Fruit fly (Drosophila melanogaster): ENCODE measurements around the gene CG31675.

The CG31675 gene

DNA sequence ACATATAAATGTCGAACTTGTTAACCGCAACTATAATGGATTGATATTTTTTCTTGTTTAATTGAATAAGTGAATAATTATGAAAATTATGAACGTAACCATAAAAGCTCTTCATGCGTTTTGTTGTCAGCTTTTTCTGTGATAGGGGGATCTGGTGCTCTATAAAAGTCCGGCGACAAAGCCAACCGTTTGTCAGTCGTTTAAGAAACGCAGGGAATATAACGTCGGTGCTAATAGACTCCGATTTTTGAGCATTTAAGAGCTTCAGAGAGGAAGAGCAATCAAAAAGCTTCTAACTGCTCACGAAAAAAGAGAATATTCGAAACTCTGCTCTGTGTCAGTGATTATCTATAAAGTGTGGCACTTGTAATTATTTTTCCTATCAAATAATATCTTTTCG, 36.5 kb upstream of the CG31675 start, which contains the start of gene CG31674:
CG31674 (plus strand) TSS at position 203 of the 400 bp plus-strand sequence.
- TF ChIP-seq CG8478 (optimal IDR thresholded peaks at IDR 0.05): no peak

DNA sequence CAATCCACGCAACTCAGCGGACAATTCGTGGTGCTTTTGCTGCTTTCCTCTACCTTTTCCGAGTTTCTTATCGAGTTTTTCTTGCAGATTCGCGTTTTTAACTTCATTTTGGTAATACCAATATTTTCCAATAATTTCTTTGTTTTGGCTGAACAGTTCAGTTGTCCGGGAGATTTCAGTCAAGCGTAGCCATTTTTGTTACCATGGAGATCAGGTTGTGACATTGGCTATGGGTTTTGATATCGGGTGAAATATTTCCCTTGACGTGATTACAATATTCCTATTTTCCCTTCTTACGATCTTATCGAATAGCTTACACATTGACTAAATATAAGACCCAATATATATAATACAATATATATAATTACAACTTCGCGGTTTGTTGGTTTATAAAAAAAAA, 32.1 kb upstream of the CG31675 start, which contains the start of gene Oseg5:
Oseg5 (minus strand) TSS at position 340 of the 400 bp plus-strand sequence.
- peak; percentile 19 to 56 for TF ChIP-seq CTCF (optimal IDR thresholded peaks at IDR 0.05)
- no peak for TF ChIP-seq CG8478 (optimal IDR thresholded peaks at IDR 0.05)

DNA sequence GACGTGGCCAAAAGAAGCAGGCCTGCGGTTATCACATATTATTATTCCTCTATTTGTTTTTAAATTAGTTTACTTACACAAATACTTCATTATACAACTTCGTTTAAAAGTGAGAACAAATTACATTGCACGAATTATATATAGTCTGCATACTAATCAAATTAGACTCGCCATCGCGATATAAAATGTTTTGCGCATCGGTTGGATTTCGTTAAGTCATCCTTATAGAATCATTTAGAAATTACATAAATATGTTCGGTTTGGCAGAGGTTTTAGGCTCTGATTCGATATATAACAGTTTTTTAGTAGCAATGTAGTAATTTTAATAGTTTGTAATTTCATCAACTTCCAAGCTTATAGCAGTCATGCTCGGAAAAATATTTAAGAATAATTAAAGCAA, 29.7 kb upstream of the CG31675 start, which contains the start of gene Spn38F:
Spn38F (minus strand) TSS at position 101 of the 400 bp plus-strand sequence.
- TF ChIP-seq CG8478 (optimal IDR thresholded peaks at IDR 0.05) (no peak), CTCF (optimal IDR thresholded peaks at IDR 0.05) (no peak)

DNA sequence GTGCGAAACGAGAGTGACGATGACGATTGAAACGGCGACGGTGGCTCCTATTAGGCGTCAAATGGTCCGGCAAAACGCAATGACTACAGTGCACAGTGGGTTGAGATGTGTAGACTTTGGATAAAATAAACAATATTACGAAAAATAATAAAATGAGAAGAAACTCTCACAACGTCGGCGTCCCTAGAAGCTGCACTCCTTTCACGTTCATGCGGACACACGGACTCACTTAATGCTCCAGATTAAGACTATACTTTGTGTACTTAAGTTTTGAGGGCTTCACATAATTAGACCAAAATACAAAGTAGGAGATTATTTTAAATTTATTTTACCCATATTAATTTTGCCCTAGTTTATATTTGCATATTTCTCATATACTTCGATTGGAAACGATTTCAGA, 27.5 kb upstream of the CG31675 start:
- TF ChIP-seq CTCF (optimal IDR thresholded peaks at IDR 0.05): no peak
- no peak for TF ChIP-seq CG8478 (optimal IDR thresholded peaks at IDR 0.05)

DNA sequence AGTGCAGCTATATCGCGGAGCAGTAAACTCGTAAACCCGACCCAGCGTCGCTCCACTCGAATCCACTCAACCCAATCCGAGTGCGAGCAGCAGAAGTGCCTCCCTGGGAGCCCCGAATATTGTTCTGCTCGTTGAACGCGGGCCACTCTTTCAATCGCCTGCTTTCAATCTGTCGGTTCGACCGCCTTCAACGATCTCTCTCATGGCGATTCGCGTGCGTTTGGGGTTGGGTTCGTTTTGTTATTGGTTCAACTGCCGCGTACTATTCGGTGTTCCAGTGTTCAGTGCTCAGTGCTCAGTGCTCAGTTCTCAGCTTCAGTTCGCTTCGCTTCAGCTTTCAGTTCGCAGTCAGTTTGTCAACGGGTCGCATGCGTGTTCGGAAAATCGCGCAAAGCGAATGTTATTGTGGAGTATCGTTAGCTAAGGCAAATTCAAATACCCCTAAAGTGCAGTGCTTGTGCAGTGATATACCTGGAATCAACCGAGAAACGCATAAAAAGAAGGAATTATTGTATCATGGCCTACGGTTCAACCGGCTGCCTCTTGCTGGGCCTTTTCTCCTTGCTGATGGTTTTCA, 27.0 kb upstream of the CG31675 start, which contains the start of gene CG31676:
CG31676 (plus strand) TSS at position 289 of the 577 bp plus-strand sequence.
- TF ChIP-seq CTCF (optimal IDR thresholded peaks at IDR 0.05) (no peak), CG8478 (optimal IDR thresholded peaks at IDR 0.05) (no peak)

DNA sequence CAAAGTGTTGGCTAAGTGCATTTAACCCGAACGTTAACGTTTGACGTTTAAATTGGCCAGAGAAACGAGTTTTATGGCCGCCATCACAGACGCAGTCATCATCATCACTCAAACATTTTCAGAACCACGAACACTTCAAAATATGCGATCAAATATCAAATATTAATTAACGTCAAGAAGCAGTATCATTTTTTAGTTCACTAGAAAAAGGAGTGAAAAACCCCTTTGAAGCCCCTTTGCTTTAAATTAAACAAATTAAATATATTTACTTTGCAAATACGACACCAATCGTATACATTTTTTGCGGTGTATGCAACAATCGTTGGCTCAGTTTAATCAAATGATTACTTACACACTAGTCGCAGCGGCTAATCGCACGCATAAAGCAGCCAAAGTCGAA, 23.2 kb upstream of the CG31675 start:
- TF ChIP-seq CTCF (optimal IDR thresholded peaks at IDR 0.05) (no peak), CG8478 (optimal IDR thresholded peaks at IDR 0.05) (no peak)

DNA sequence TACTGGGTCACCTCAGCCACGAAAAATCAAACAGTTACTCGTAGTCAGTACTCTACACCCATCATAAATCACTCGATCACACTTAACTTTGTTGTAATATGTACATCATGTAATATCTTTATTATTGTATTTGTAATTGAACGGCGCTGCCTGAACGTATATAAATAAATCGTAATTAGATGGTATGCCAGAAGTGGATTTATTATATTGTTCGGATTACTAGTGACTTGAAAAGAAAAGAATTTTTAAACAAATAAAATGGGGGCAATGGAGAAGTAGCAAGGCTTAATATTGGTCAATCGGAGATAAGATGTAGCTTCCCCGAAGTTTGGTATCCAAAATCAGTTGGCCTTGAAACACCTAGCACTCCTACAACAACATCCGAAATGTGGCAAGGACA, 18.6 kb upstream of the CG31675 start, which contains the start of gene CG14402:
CG14402 (plus strand) TSS at position 301 of the 400 bp plus-strand sequence.
- TF ChIP-seq CG8478 (optimal IDR thresholded peaks at IDR 0.05) (no peak), CTCF (optimal IDR thresholded peaks at IDR 0.05) (no peak)

DNA sequence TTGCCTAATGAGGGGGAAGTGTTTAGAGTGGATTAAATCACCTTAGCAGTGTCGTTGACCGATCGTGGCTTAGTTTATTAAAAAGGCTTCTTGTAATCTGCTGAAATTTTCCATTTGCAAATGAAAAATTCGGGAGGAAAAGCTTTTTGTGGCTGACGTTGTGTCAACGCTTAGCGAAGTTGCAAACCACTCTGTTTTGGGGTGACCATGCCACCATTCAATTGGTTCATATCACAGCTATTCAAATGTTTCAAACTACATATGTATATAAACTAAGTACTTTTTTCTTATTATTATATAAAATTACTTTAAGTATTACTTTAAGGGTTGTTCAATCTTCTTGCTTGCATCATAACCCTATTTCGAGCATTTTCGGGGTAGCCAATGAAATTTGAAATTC, 16.0 kb upstream of the CG31675 start:
- TF ChIP-seq CTCF (optimal IDR thresholded peaks at IDR 0.05) (peak in 1 of 2 experiments; percentile 54), CG8478 (optimal IDR thresholded peaks at IDR 0.05) (no peak)

DNA sequence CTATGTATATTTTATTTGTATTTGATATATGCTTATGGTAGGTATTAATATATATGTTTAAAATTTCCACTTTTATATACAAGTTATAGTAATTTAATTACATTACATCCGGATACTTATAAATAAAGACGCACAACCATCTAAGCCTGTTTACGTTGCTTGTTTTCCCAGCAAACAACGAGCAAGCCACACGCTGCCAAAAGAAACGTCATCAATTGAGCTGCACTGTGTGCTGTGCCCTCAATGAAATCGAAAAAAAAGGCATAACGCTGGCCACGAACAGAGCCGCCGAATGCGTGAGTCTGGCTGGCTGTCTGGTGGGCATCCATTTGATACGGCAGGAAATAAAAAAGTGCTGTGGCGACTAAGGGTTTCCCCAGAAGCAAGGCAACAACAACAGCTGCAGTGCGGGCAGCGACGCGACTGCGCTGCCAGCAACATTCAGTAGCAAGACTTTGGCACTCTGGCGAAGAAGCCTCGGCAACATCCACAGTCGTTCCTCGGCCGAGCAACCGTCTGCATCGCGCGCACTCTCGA, 15.4 kb upstream of the CG31675 start, which contains the start of gene twit:
twit (plus strand) TSS at position 487 of the 537 bp plus-strand sequence.
- no peak for TF ChIP-seq CTCF (optimal IDR thresholded peaks at IDR 0.05)
- TF ChIP-seq CG8478 (optimal IDR thresholded peaks at IDR 0.05): no peak

DNA sequence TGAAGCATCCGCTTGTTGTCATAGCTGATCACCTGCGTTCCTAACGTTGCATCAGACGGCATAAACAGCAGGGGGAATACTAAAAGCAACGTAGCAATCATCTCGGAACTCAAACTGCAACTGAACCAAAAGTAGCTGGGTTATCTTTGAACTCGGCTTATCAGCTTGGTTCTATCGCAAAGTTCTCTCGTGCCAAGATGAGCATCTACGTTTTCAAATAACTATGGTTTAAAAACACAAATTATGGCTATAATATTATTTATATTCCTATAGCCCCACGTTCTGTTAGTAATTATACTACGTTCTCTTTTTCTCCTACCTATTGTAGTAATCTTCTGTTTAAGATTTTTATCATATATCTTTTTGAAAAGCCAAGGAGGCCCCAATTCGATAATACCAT, 9.8 kb upstream of the CG31675 start, which contains the start of gene CG14400:
CG14400 (minus strand) TSS at position 101 of the 400 bp plus-strand sequence.
- TF ChIP-seq CTCF (optimal IDR thresholded peaks at IDR 0.05) (no peak), CG8478 (optimal IDR thresholded peaks at IDR 0.05) (no peak)

DNA sequence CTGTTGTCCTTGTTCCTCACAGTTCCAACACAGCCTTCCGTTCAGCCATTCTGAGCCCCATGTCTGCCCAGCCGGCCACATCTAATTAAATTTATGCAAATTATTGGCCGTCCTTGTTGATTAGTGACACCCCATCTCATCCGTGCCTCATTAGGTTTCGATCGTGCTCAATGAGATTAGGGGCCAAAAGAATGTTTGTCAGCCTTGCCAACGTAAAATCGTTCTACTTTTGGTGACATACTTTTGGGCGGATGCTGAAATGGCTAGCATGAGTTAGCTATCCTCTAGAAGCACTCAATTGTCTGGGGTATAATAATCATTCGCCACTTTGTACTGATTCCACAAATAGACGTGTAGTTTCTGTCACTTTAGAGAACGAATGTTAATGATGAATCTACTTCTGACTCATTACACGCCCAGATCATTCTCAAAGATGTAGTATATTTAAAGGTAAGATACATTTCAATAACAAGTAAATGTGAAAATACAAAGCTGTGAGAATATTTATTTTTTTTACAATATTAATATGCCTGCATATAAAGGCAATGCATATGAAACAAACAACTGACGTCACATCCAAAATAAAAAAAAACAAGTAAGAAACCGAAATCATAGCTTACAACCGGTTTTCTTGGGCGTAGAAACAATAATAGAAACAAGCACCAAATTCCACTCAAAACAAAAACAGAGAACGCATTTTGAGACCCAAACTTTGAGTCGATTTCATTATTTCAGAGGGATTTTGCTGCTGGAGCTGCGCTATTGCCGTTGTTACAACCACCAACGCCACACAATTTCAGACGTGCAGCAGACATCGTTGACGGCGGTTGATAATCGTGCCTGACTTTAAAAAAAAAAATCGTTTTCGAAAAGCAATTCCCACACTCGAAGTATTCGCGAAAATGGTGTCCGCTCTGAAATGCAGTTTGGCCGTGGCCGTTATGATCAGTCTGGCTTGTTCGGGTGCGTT, 8.9 kb upstream of the CG31675 start, which contains the start of gene bero:
bero (plus strand) TSS at position 325 of the 970 bp plus-strand sequence.
- TF ChIP-seq CTCF (optimal IDR thresholded peaks at IDR 0.05): no peak
- no peak for TF ChIP-seq CG8478 (optimal IDR thresholded peaks at IDR 0.05)

DNA sequence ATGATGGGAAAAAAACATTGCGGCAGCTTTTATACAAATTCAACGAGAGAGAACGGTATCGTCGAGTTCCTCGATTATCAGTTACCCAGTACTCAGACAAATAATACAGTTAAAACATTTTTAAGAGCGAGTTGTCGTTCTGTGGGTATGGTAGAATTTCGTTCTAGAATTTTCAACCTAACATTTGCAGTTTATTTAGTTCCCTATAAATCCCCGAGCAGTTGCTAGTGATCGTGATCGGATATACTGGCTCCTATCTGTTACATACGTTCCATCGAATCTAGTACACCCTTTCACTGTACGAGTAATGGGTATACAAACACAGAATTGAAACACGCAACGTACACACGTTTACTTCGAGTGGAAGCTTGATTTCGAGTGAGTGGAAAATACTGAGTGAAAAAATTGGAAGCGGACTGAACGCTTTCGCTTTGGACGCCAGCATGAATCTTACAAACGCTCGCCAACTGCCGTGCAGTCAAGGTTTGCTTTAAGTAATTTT, 2.7 kb upstream of the CG31675 start, which contains the start of gene CG9338:
CG9338 (plus strand) TSS at position 452 of the 502 bp plus-strand sequence.
- TF ChIP-seq CTCF (optimal IDR thresholded peaks at IDR 0.05) (no peak), CG8478 (optimal IDR thresholded peaks at IDR 0.05) (no peak)

DNA sequence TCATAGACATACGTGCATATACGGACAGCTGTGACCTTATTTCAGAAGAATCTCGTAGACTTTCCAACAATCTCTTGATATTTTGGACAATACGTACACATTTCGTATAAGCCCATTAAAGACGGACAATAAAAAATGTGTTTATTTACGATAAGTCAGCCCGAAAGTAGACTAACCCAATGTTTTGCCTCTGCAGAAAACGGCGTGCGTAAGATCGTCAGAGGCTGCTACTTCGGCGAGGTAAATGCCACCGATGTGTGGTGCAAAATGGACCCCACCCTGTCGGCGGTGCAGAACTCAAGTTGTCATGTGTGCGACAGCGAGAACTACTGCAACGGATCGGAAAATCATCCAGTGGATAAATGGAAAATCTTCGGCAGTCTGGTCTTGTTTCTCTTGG, 1.4 kb downstream of the CG31675 start:
- TF ChIP-seq CTCF (optimal IDR thresholded peaks at IDR 0.05) (no peak), CG8478 (optimal IDR thresholded peaks at IDR 0.05) (no peak)

DNA sequence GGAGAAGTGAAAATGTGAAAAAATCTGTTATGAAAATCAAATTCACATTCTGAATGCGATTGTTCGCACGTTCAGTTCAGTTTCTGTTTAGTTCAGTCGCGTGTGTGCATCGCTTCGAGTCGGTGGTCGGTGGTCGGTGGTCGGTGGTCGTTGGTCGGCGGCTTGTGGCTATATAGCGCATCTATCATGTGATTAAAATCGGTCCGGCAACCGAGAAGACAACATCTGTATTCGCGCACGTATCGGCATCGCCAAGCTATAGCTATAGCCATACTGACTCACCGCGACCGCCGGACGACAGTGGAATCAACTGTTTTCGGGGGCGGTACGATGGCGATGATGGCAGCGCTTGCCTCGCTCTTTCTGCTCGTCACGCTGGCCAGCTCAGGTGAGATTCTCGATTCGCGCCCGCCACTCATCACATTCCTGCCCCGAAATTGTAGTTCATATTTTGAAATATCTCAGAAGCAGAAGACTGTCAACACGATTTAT, 2.3 kb downstream of the CG31675 start, which contains the start of gene CG14401:
CG14401 (plus strand) TSS at position 51 of the 492 bp plus-strand sequence.
- TF ChIP-seq CG8478 (optimal IDR thresholded peaks at IDR 0.05): no peak
- no peak for TF ChIP-seq CTCF (optimal IDR thresholded peaks at IDR 0.05)

All from S2 (cell line).